Fruit fly (Drosophila melanogaster): ENCODE data around the gene CG3386.

The CG3386 gene

dm6 chr3L:639460-640103 lies 42.7 kb downstream of the CG3386 start (continued):
- TF ChIP-seq CG34422 (GFP tag; IDR thresholded peaks at IDR 0.05) (peak; percentile 26; the same call in 1 of the 3 replicates), Med (GFP tag) (peak; percentile 88), Bteb2 (GFP tag; optimal IDR thresholded peaks at IDR 0.05) (peak; percentile 20), oc (tag; optimal IDR thresholded peaks at IDR 0.05) (no peak), nau (GFP tag; optimal IDR thresholded peaks at IDR 0.05) (no peak), ci (GFP tag; IDR thresholded peaks at IDR 0.05) (peak; percentile 48; the same call in 1 of the 3 replicates), sd (tag; optimal IDR thresholded peaks at IDR 0.05) (peak; percentile 98), CG42726 (GFP tag; IDR thresholded peaks at IDR 0.05; ENCODE audit: partially characterized antibody) (peak; percentile 57; the same call in 1 of the 2 replicates), Jarid2 (GFP tag; optimal IDR thresholded peaks at IDR 0.05) (peak; percentile 69), Adf1 (GFP tag; IDR thresholded peaks at IDR 0.05) (peak; percentile 97), fd102C (GFP tag; optimal IDR thresholded peaks at IDR 0.05) (no peak), lov (optimal IDR thresholded peaks at IDR 0.05) (no peak), lov (GFP tag; IDR thresholded peaks at IDR 0.05) (0 out of 3 replicates have a peak, but pooled peaks have one; percentile 30), CG5953 (GFP tag; IDR thresholded peaks at IDR 0.05) (peak; percentile 44; the same call in 1 of the 2 replicates), CG17359 (tag; optimal IDR thresholded peaks at IDR 0.05) (peak; percentile 18), CG34376 (GFP tag; optimal IDR thresholded peaks at IDR 0.05) (no peak), Lhr (GFP tag; optimal IDR thresholded peaks at IDR 0.05) (no peak), zfh1 (GFP tag; IDR thresholded peaks at IDR 0.05) (0 out of 3 replicates have a peak, but pooled peaks have one; percentile 16), lilli (GFP tag; optimal IDR thresholded peaks at IDR 0.05) (peak; percentile 49), CG14710 (tag; optimal IDR thresholded peaks at IDR 0.05) (no peak), Ets65A (GFP tag) (peak; percentile 19), CG5180 (GFP tag; optimal IDR thresholded peaks at IDR 0.05) (peak; percentile 41), nerfin-1 (tag; optimal IDR thresholded peaks at IDR 0.05) (peak; percentile 9), Deaf1 (tag; optimal IDR thresholded peaks at IDR 0.05) (peak; percentile 62), CG33557 (GFP tag; optimal IDR thresholded peaks at IDR 0.05) (no peak), pan (optimal IDR thresholded peaks at IDR 0.05) (no peak), pan (GFP tag; optimal IDR thresholded peaks at IDR 0.05 in 1 of 2, IDR thresholded peaks at IDR 0.05 in 1 of 2) (peak in 1 of 2 experiments; percentile 15), hkb (optimal IDR thresholded peaks at IDR 0.05) (no peak), hkb (GFP tag; IDR thresholded peaks at IDR 0.05) (peak; percentile 36; the same call in 1 of the 2 replicates), Nf-YC (tag; optimal IDR thresholded peaks at IDR 0.05) (peak; percentile 70), CG1024 (GFP tag; IDR thresholded peaks at IDR 0.05) (0 out of 2 replicates have a peak, but pooled peaks have one; percentile 2), CG4282 (GFP tag; optimal IDR thresholded peaks at IDR 0.05) (peak; percentile 21), CG8290 (GFP tag; optimal IDR thresholded peaks at IDR 0.05) (no peak), CG8290 (tag; optimal IDR thresholded peaks at IDR 0.05) (peak in 1 of 2 experiments; percentile 28), eyg (GFP tag; optimal IDR thresholded peaks at IDR 0.05) (peak; percentile 21), HmgZ (tag; optimal IDR thresholded peaks at IDR 0.05) (peak; percentile 3), CG2712 (tag; optimal IDR thresholded peaks at IDR 0.05) (peak; percentile 7), CG32532 (GFP tag; IDR thresholded peaks at IDR 0.05) (peak; percentile 28; the same call in 1 of the 2 replicates)

DNA sequence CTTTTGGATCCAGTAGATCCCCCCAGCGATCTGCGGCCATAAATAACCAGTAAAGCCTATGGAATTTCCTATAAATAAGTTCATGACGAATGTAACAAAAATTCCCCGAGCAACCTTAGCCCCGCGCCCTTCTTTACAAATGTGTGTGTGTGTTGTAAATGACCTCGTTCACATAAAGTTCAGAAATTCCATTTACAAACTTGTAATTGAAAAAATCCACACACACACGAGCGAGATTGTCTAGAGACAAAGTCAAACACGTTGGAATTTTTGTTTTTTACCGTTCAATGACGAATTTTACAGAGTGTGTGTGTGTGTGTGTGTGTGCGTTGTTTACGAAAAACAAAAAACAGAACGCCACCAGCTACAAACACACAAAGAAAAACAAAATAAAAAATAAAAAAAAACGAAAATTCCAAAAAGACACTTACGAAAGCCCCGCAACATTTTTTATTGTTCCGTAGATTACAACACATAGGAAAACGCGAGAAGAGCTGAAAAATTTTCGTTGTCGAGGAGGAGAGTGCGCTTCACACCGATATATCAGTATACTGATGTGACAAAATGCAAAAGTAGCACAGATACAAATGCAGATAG lies 43.4 kb downstream of the CG3386 start:
- TF ChIP-seq ssp (GFP tag; IDR thresholded peaks at IDR 0.05) (no peak), ftz-f1 (GFP tag; optimal IDR thresholded peaks at IDR 0.05) (peak; percentile 88), az2 (GFP tag; optimal IDR thresholded peaks at IDR 0.05) (no peak), dmrt99B (tag; optimal IDR thresholded peaks at IDR 0.05) (no peak), bab2 (GFP tag; optimal IDR thresholded peaks at IDR 0.05) (no peak), shn (GFP tag; optimal IDR thresholded peaks at IDR 0.05) (no peak), Spps (tag; optimal IDR thresholded peaks at IDR 0.05) (no peak), Asciz (GFP tag; optimal IDR thresholded peaks at IDR 0.05) (no peak), sqz (GFP tag; optimal IDR thresholded peaks at IDR 0.05) (peak; percentile 90), ATbp (GFP tag; optimal IDR thresholded peaks at IDR 0.05) (peak; percentile 10), CG10209 (GFP tag; optimal IDR thresholded peaks at IDR 0.05) (no peak), CG3838 (GFP tag; optimal IDR thresholded peaks at IDR 0.05) (no peak), disco-r (GFP tag; optimal IDR thresholded peaks at IDR 0.05) (no peak), mirr (GFP tag; optimal IDR thresholded peaks at IDR 0.05) (peak; percentile 83)
